Worm (Caenorhabditis elegans) whole organism, mixed stage, embryonic: Measurements from ENCODE around the gene pycr-1.

Source experiments
- M03D4.4 ChIP-seq: sonication (generic microtip); optimal IDR thresholded peaks from 2 replicates; lab custom pipeline; 2017; ENCODE audit warnings: mild to moderate bottlenecking, missing genetic modification characterization, missing compliant biosample characterization
- bed-3 ChIP-seq: fragments of 200-800 bp; sonication (Bioruptor generic); optimal IDR thresholded peaks from 3 replicates; lab custom pipeline; 2018; ENCODE audit warnings: mild to moderate bottlenecking, missing genetic modification characterization, moderate library complexity, missing compliant biosample characterization
- blmp-1 ChIP-seq: fragments of 150-350 bp; optimal IDR thresholded peaks from 2 replicates; lab custom pipeline; 2014; ENCODE audit warnings: missing biosample characterization, missing genetic modification characterization
- ceh-39 ChIP-seq: fragments of 150-350 bp; optimal IDR thresholded peaks from 2 replicates; lab custom pipeline; 2014; ENCODE audit warnings: missing biosample characterization, missing genetic modification characterization
- ceh-43 ChIP-seq: fragments of 200-800 bp; sonication (Bioruptor generic); optimal IDR thresholded peaks from 2 replicates; lab custom pipeline; 2018; ENCODE audit warnings: mild to moderate bottlenecking, missing genetic modification characterization, moderate library complexity, missing compliant biosample characterization
- ceh-83 ChIP-seq: fragments of 200-800 bp; sonication (Bioruptor generic); optimal IDR thresholded peaks from 2 replicates; lab custom pipeline; 2018; ENCODE audit warnings: mild to moderate bottlenecking, missing genetic modification characterization, missing compliant biosample characterization
- ces-1 ChIP-seq: fragments of 150-350 bp; optimal IDR thresholded peaks from 2 replicates; lab custom pipeline; 2014; ENCODE audit warnings: missing biosample characterization, missing genetic modification reagents, missing genetic modification characterization
- cnd-1 ChIP-seq: fragments of 200-800 bp; sonication (Bioruptor generic); optimal IDR thresholded peaks from 2 replicates; lab custom pipeline; 2018; ENCODE audit warnings: mild to moderate bottlenecking, missing genetic modification characterization, missing compliant biosample characterization
- drap-1 ChIP-seq: fragments of 200-800 bp; sonication (Bioruptor generic); optimal IDR thresholded peaks from 3 replicates; lab custom pipeline; 2018; ENCODE audit warnings: mild to moderate bottlenecking, missing genetic modification characterization, missing compliant biosample characterization
- elt-1 ChIP-seq: sonication (generic microtip); optimal IDR thresholded peaks from 2 replicates; lab custom pipeline; 2017; ENCODE audit warnings: missing genetic modification characterization, mild to moderate bottlenecking, missing compliant biosample characterization, antibody characterized with exemption, moderate library complexity, borderline replicate concordance; ENCODE audit not compliant: insufficient read depth
- elt-3 ChIP-seq: fragments of 150-350 bp; optimal IDR thresholded peaks from 2 replicates; lab custom pipeline; 2014; ENCODE audit warnings: missing biosample characterization, missing genetic modification characterization
- flh-1 ChIP-seq: fragments of 200-800 bp; sonication (Bioruptor generic); optimal IDR thresholded peaks from 2 replicates; lab custom pipeline; 2018; ENCODE audit warnings: mild to moderate bottlenecking, missing genetic modification characterization, moderate library complexity, missing compliant biosample characterization
- ham-2 ChIP-seq: fragments of 200-800 bp; sonication (Bioruptor generic); optimal IDR thresholded peaks from 2 replicates; lab custom pipeline; 2018; ENCODE audit warnings: mild to moderate bottlenecking, missing genetic modification characterization, missing compliant biosample characterization
- hlh-1 ChIP-seq: fragments of 150-350 bp; optimal IDR thresholded peaks from 2 replicates; lab custom pipeline; 2014; ENCODE audit warnings: missing biosample characterization, missing genetic modification reagents, missing genetic modification characterization
- lin-13 ChIP-seq: fragments of 150-350 bp; optimal IDR thresholded peaks from 2 replicates; lab custom pipeline; 2014; ENCODE audit warnings: missing biosample characterization, missing genetic modification characterization
- lin-32 ChIP-seq: fragments of 200-800 bp; sonication (Bioruptor generic); optimal IDR thresholded peaks from 2 replicates; lab custom pipeline; 2018; ENCODE audit warnings: mild to moderate bottlenecking, missing genetic modification characterization, missing compliant biosample characterization
- lsy-2 ChIP-seq: fragments of 150-350 bp; optimal IDR thresholded peaks from 2 replicates; lab custom pipeline; 2014; ENCODE audit warnings: missing biosample characterization, missing genetic modification characterization
- mab-5 ChIP-seq: fragments of 150-350 bp; optimal IDR thresholded peaks from 2 replicates; lab custom pipeline; 2014; ENCODE audit warnings: missing biosample characterization, missing genetic modification characterization
- mep-1 ChIP-seq: fragments of 150-350 bp; optimal IDR thresholded peaks from 2 replicates; lab custom pipeline; 2017; ENCODE audit warnings: missing biosample characterization, missing genetic modification reagents, missing genetic modification characterization, inconsistent platforms
- mls-2 ChIP-seq: sonication (generic microtip); optimal IDR thresholded peaks from 2 replicates; lab custom pipeline; 2016; ENCODE audit warnings: mild to moderate bottlenecking, missing genetic modification characterization, moderate library complexity, missing compliant biosample characterization
- nhr-12 ChIP-seq: fragments of 150-350 bp; optimal IDR thresholded peaks from 2 replicates; lab custom pipeline; 2014; ENCODE audit warnings: missing biosample characterization, missing genetic modification characterization
- nhr-2 ChIP-seq: fragments of 150-350 bp; optimal IDR thresholded peaks from 2 replicates; lab custom pipeline; 2014; ENCODE audit warnings: missing biosample characterization, missing genetic modification characterization
- nhr-237 ChIP-seq: fragments of 150-350 bp; optimal IDR thresholded peaks from 2 replicates; lab custom pipeline; 2014; ENCODE audit warnings: missing biosample characterization, missing genetic modification characterization
- nhr-28 ChIP-seq: fragments of 150-350 bp; optimal IDR thresholded peaks from 2 replicates; lab custom pipeline; 2014; ENCODE audit warnings: missing biosample characterization, missing genetic modification characterization
- nhr-76 ChIP-seq: sonication (generic microtip); optimal IDR thresholded peaks from 2 replicates; lab custom pipeline; 2017; ENCODE audit warnings: missing biosample characterization, missing genetic modification characterization
- pha-4 ChIP-seq: fragments of 150-350 bp; optimal IDR thresholded peaks from 2 replicates; lab custom pipeline; 2018; ENCODE audit warnings: missing biosample characterization, missing genetic modification reagents, missing genetic modification characterization
- snpc-4 ChIP-seq: fragments of 150-350 bp; optimal IDR thresholded peaks from 2 replicates; lab custom pipeline; 2014; ENCODE audit warnings: missing biosample characterization, missing genetic modification characterization
- sptf-1 ChIP-seq: sonication (generic microtip); optimal IDR thresholded peaks from 2 replicates; lab custom pipeline; 2017; ENCODE audit warnings: mild to moderate bottlenecking, missing genetic modification characterization, moderate library complexity, missing compliant biosample characterization
- tbx-8 ChIP-seq: fragments of 200-800 bp; sonication (Bioruptor generic); optimal IDR thresholded peaks from 2 replicates; lab custom pipeline; 2018; ENCODE audit warnings: mild to moderate bottlenecking, missing genetic modification characterization, moderate library complexity, missing compliant biosample characterization
- unc-120 ChIP-seq: sonication (generic microtip); optimal IDR thresholded peaks from 2 replicates; lab custom pipeline; 2017; ENCODE audit warnings: missing genetic modification characterization, missing compliant biosample characterization; ENCODE audit not compliant: poor library complexity, severe bottlenecking
- unc-39 ChIP-seq: fragments of 150-350 bp; optimal IDR thresholded peaks from 2 replicates; lab custom pipeline; 2014; ENCODE audit warnings: missing biosample characterization, missing genetic modification characterization
- unc-62 ChIP-seq: fragments of 150-350 bp; optimal IDR thresholded peaks from 2 replicates; lab custom pipeline; 2014; ENCODE audit warnings: missing biosample characterization, missing genetic modification reagents, missing genetic modification characterization
- zip-8 ChIP-seq: fragments of 150-350 bp; optimal IDR thresholded peaks from 2 replicates; lab custom pipeline; 2014; ENCODE audit warnings: missing biosample characterization, missing genetic modification characterization
- ztf-11 ChIP-seq: fragments of 150-350 bp; optimal IDR thresholded peaks from 2 replicates; lab custom pipeline; 2014; ENCODE audit warnings: missing biosample characterization, missing genetic modification characterization

pycr-1 gene

DNA sequence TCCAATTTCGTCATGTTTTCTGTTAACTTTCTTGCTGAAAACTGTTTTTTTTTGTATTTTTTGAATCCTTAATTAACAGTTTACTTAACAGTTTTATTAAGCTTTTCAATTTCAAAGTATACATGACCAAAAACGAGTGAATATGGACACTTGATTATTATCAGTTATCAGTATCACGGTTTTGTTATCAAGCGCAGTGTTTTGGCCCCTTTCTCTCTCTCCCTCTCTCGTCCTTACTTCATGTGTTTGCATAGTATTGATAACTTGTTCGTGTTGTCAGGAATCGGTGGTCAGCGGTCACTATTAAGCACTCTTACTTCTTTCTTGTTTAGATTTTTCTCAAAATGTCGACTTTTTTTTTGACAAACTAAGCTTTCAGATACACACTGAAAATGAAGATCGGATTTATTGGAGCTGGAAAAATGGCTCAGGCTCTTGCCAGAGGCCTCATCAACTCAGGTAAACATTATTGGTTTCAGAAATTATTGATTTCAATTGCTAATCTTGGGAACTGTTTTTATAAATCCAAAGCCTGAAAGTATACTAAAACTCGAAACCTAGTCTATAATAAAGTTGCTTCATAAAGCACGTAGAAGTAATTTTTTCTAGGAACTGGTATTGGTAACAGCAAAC lies at the start of gene pycr-1:
Gene pycr-1, plus strand, starts transcription at position 380 of the 633 bp plus-strand sequence.
- no peak for TF ChIP-seq zip-8 (tag; lab: Kevin White, UChicago)

DNA sequence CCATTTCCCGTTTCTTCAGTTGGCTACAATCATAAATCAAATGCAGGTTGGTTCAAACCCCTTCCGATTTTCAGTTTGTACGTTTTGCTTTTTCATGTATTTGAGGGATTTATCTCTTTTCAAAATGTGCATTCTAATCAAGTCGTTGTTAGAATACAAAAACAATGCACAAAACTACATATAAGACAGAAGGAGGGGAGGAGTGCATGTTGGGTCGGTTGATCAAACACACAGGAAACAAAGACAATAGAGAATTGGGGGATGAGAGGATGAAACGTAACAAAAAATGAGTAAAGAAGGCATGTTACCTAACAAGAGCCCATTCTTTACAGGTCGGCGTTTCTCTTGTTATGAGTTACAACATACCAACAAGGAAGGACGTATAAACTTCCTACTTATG lies 48.6 kb upstream of the pycr-1 start:
- TF ChIP-seq nhr-76 = no peak
- no peak for TF ChIP-seq ceh-39 (tag; lab: Kevin White, UChicago)
- no peak for TF ChIP-seq cnd-1 (tag; lab: Kevin White, UChicago)
- TF ChIP-seq, all 35 proteins: peak for 0

DNA sequence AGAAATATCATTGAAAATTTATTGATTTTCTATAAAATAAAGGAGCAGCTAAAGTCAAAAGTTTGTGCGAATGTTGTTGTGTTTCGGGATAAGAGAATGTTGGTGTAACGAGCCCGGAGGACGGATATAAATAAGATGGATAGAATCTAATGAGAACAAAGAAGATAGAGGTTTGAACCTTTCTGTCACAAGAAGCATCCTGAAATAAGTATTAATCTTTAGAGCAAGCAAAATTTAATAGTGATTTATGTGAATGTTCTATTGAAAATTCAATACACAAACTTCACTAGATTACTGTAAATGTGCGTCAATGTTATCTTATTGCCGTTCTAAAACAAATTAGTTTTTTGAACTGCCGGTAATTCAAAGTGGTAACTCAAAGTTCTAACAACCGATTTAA lies 42.9 kb upstream of the pycr-1 start, which contains the start of gene W03G11.3:
Gene W03G11.3, minus strand, starts transcription at position 101 of the 400 bp plus-strand sequence.
- TF ChIP-seq lin-32 (no peak), cnd-1 (tag; lab: Kevin White, UChicago) (no peak), pha-4 (tag; lab: Kevin White, UChicago) (no peak), mls-2 (tag; lab: Kevin White, UChicago) (no peak), ceh-43 (GFP tag; lab: Kevin White, UChicago) (no peak), ceh-83 (GFP tag; lab: Kevin White, UChicago) (no peak), zip-8 (tag; lab: Kevin White, UChicago) (no peak), elt-1 (tag; lab: Kevin White, UChicago) (no peak), ceh-39 (tag; lab: Kevin White, UChicago) (no peak), lin-13 (tag; lab: Kevin White, UChicago) (no peak)

DNA sequence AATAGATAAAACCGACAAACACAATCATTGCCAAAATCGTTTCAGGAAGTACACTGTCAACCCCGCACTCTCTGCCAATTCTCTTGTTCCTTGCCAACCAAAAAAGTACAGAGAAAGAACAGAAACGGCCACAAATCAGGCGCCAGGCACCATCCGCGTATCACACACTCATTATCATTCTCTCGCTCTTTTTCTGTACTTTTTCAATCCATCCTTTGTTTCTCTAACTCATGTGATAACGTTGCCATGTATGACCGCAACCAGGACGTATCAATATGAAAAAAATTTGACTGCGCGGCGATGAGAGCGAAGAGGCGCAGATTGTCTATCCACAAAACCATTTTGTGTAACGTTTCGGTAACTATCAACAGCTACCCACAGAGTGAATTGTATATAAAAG lies 42.0 kb upstream of the pycr-1 start, which contains the start of gene col-181:
Gene col-181, plus strand, starts transcription at position 301 of the 400 bp plus-strand sequence.
- no peak for TF ChIP-seq unc-39 (tag; lab: Kevin White, UChicago)
- no peak for TF ChIP-seq ceh-43 (GFP tag; lab: Kevin White, UChicago)
- no peak for TF ChIP-seq bed-3 (GFP tag; lab: Kevin White, UChicago)
- no peak for TF ChIP-seq ces-1
- TF ChIP-seq drap-1 = no peak
- TF ChIP-seq ceh-39 (tag; lab: Kevin White, UChicago) = no peak
- TF ChIP-seq snpc-4 (tag; lab: Kevin White, UChicago) = no peak
- TF ChIP-seq unc-120 = no peak
- no peak for TF ChIP-seq lin-13 (tag; lab: Kevin White, UChicago)
- no peak for TF ChIP-seq nhr-12
- TF ChIP-seq elt-3 (tag; lab: Kevin White, UChicago) = no peak
- no peak for TF ChIP-seq pha-4 (tag; lab: Kevin White, UChicago)
- no peak for TF ChIP-seq cnd-1 (tag; lab: Kevin White, UChicago)
- TF ChIP-seq ceh-83 (GFP tag; lab: Kevin White, UChicago) = no peak
- TF ChIP-seq M03D4.4 (tag; lab: Kevin White, UChicago) = no peak
- no peak for TF ChIP-seq mls-2 (tag; lab: Kevin White, UChicago)
- TF ChIP-seq elt-1 (tag; lab: Kevin White, UChicago) = no peak

DNA sequence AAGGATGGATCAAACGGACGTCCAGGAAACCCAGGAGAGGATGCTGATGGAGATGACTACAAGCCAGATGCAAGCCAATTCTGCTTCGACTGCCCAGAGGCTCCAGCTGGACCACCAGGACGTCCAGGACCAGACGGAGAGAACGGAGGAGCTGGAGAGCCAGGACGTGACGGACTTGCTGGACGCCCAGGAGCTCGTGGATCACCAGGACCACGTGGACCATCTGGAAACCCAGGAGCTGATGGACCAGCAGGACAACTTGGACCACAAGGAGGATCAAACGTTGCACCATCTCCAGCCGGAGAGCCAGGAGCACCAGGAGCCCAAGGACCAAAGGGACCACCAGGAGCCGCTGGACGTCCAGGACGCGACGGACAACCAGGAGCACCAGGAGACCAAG lies 41.2 kb upstream of the pycr-1 start:
- TF ChIP-seq nhr-76 (no peak), ham-2 (GFP tag; lab: Kevin White, UChicago) (no peak), elt-1 (tag; lab: Kevin White, UChicago) (no peak), zip-8 (tag; lab: Kevin White, UChicago) (no peak), ztf-11 (tag; lab: Kevin White, UChicago) (no peak), unc-39 (tag; lab: Kevin White, UChicago) (no peak), nhr-2 (tag; lab: Kevin White, UChicago) (no peak), M03D4.4 (tag; lab: Kevin White, UChicago) (no peak), nhr-12 (no peak), sptf-1 (no peak)

DNA sequence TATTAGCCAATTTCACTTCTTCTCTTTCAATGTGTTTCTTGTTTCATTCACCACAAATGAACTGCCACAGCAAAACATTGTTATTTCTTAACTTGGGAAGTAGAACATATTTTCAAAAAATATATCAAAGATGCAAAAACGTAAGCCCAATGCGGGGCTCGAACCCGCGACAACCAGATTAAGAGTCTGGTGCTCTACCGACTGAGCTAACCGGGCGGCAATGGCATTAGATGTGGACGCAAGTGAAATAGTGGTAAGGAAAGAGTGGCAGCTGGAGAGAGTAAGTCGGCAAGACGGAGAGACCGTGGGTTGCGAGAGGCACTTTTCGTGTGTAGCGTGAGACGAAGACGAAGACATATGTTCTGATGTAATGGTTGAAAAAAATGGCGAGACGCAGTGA lies 40.6 kb upstream of the pycr-1 start:
- TF ChIP-seq unc-39 (tag; lab: Kevin White, UChicago) (peak; percentile 46), ces-1 (peak; percentile 94), pha-4 (tag; lab: Kevin White, UChicago) (peak; percentile 79), ceh-39 (tag; lab: Kevin White, UChicago) (no peak), snpc-4 (tag; lab: Kevin White, UChicago) (no peak), blmp-1 (tag; lab: Kevin White, UChicago) (no peak), ceh-83 (GFP tag; lab: Kevin White, UChicago) (peak; percentile 98), sptf-1 (peak; percentile 98), drap-1 (peak; percentile 98), M03D4.4 (tag; lab: Kevin White, UChicago) (peak; percentile 96), elt-1 (tag; lab: Kevin White, UChicago) (no peak), lsy-2 (tag; lab: Kevin White, UChicago) (peak; percentile 31), mep-1 (tag; lab: Kevin White, UChicago) (peak; percentile 81), ceh-43 (GFP tag; lab: Kevin White, UChicago) (peak; percentile 94), nhr-237 (peak; percentile 60), mab-5 (no peak), tbx-8 (GFP tag; lab: Kevin White, UChicago) (peak; percentile 93), nhr-12 (peak; percentile 70), flh-1 (peak; percentile 91), nhr-2 (tag; lab: Kevin White, UChicago) (no peak), ham-2 (GFP tag; lab: Kevin White, UChicago) (peak; percentile 97), unc-62 (GFP tag; lab: Kevin White, UChicago) (peak; percentile 71), ztf-11 (tag; lab: Kevin White, UChicago) (peak; percentile 83), hlh-1 (tag; lab: Kevin White, UChicago) (peak; percentile 62), lin-32 (peak; percentile 96), nhr-76 (peak; percentile 77), bed-3 (GFP tag; lab: Kevin White, UChicago) (peak; percentile 92), nhr-28 (tag; lab: Kevin White, UChicago) (peak; percentile 75)
